Worm (Caenorhabditis elegans): Measurements from ENCODE around the gene fbxc-20.

- TF ChIP-seq ceh-13 (GFP tag; optimal IDR thresholded peaks at IDR 0.05) (no peak), aly-1 (tag; optimal IDR thresholded peaks at IDR 0.05) (no peak), ama-1 (optimal IDR thresholded peaks at IDR 0.05) (no peak), flt-1 (GFP tag; IDR thresholded peaks at IDR 0.05) (no peak), sea-1 (GFP tag; conservative IDR thresholded peaks at IDR 0.05) (no peak)
These were observed 1.0 kb upstream of the fbxc-20 start, which contains the start of the genes F42G2.5 and F42G2.7 for ce11 chrII:2417889-2418288.

All from whole organism, early embryonic.